Fruit fly (Drosophila melanogaster): ENCODE data around the gene CG10621.

DNA sequence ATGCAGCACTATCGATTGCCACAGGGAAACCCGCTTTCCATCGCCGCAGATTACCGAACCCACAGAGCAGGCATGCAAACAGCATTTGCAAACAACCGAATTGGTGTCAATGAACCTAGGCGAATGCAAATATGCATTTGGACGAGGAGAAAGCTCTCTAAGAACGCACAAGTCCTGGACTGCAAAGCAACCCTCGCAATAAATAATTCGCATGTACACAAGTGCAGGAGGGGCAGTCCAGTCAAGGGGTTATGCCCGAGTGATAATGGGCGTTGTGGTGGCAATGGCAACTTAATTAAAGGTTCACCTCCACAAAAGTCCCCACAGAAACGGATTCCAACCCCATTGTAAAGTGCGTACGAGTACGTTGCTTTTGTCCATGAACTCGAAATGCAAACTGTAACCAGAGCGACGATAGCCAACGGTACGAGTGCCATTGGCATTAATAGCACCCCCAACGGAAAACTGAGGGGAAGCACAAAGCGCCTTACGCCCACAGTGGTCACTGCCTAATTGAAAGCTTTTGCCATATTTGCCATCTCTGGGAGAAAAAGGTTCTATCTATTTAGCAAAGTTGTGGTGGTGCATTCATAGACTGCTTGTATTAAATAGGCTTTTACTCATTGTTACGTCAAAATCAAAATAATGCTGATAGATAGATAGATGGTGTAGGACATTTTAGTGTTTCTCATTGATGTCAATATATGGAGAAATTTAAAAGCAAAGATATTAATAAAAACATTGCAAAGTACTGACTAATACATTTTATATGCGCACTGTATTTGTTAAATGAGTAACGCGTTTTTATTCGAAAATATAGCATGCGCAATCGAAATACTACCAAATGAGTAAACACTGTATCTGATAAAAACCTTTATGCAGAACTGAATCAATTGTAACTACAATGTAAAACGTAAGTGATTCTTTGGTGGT lies 28.9 kb upstream of the CG10621 start:
- TF ChIP-seq CG8319 (GFP tag; optimal IDR thresholded peaks at IDR 0.05) (no peak), CG10631 (GFP tag; optimal IDR thresholded peaks at IDR 0.05) (peak; percentile 34), cyc (GFP tag; optimal IDR thresholded peaks at IDR 0.05) (no peak), Hr39 (GFP tag; optimal IDR thresholded peaks at IDR 0.05) (peak; percentile 35), Met (GFP tag; optimal IDR thresholded peaks at IDR 0.05) (peak; percentile 42), achi (GFP tag; optimal IDR thresholded peaks at IDR 0.05) (peak; percentile 0), fd85E (GFP tag; optimal IDR thresholded peaks at IDR 0.05) (no peak), OdsH (GFP tag; optimal IDR thresholded peaks at IDR 0.05) (no peak), CG3919 (GFP tag; optimal IDR thresholded peaks at IDR 0.05) (no peak), CG6163 (GFP tag; IDR thresholded peaks at IDR 0.05) (no peak), Hr38 (GFP tag; optimal IDR thresholded peaks at IDR 0.05) (no peak), CG6854 (GFP tag; optimal IDR thresholded peaks at IDR 0.05) (no peak)
